Fruit fly (Drosophila melanogaster): ENCODE measurements around the gene CG5860.

DNA sequence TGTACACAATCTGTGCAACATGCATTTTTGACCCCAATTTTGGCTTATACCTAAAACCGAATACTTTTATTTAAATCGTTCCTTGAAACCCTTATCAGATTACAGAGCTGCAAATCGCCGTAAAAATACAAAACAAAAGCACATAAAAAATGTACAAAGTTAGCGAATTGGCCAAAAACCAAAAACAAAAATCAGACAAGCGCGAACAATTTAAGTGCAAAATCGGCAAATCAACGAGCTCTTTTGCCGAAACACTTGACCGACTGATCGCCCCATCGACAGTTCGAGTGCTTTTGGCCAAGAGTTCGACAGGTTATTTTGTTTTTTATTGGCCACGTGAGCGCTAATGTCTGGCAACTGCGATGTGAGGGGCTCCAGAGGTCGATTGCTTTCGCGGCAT, 27.5 kb upstream of the CG5860 start:
- TF ChIP-seq nerfin-1 (tag; optimal IDR thresholded peaks at IDR 0.05) (no peak), usp (GFP tag; optimal IDR thresholded peaks at IDR 0.05) (no peak), CG8924 (tag; optimal IDR thresholded peaks at IDR 0.05) (no peak), esg (GFP tag; conservative IDR thresholded peaks at IDR 0.05) (no peak)

Data from whole organism, embryonic.